Fruit fly (Drosophila melanogaster): ENCODE data around the gene HDAC11.

HDAC11 gene

dm6 chr3R:24894419-24895206, 38.6 kb upstream of the HDAC11 start, which contains the start of the genes CG31121 and CG11069 (continued):
- no peak for TF ChIP-seq twi (tag; optimal IDR thresholded peaks at IDR 0.05)
- TF ChIP-seq Mes4 (GFP tag; optimal IDR thresholded peaks at IDR 0.05): no peak
- peak; percentile 67 for TF ChIP-seq ftz-f1 (GFP tag; optimal IDR thresholded peaks at IDR 0.05)
- TF ChIP-seq CG10274 (GFP tag; optimal IDR thresholded peaks at IDR 0.05): no peak
- TF ChIP-seq CG9932 (GFP tag; IDR thresholded peaks at IDR 0.05): no peak
- peak; percentile 31 for TF ChIP-seq Elba2 (GFP tag; optimal IDR thresholded peaks at IDR 0.05)
- TF ChIP-seq seq (GFP tag; IDR thresholded peaks at IDR 0.05): 0 out of 2 replicates have a peak, but pooled peaks have one; percentile 14
- no peak for TF ChIP-seq CG14965 (GFP tag; optimal IDR thresholded peaks at IDR 0.05; ENCODE audit: borderline replicate concordance)
- no peak for TF ChIP-seq stc (GFP tag; IDR thresholded peaks at IDR 0.05)
- TF ChIP-seq gem (tag; optimal IDR thresholded peaks at IDR 0.05): no peak
- no peak for TF ChIP-seq CG12104 (GFP tag; optimal IDR thresholded peaks at IDR 0.05)
- TF ChIP-seq nmo (GFP tag; optimal IDR thresholded peaks at IDR 0.05): no peak
- TF ChIP-seq Blimp-1 (GFP tag; optimal IDR thresholded peaks at IDR 0.05): no peak
- TF ChIP-seq CG34224 (GFP tag; IDR thresholded peaks at IDR 0.05; ENCODE audit: partially characterized antibody): no peak
- no peak for TF ChIP-seq CG10654 (GFP tag; optimal IDR thresholded peaks at IDR 0.05)
- peak; percentile 58 for TF ChIP-seq sqz (GFP tag; optimal IDR thresholded peaks at IDR 0.05)
- no peak for TF ChIP-seq Adf1 (GFP tag; IDR thresholded peaks at IDR 0.05)
- TF ChIP-seq dan (GFP tag; IDR thresholded peaks at IDR 0.05): no peak
- no peak for TF ChIP-seq CG4854 (GFP tag; optimal IDR thresholded peaks at IDR 0.05)
- no peak for TF ChIP-seq CG15514 (GFP tag; optimal IDR thresholded peaks at IDR 0.05)
- no peak for TF ChIP-seq zfh2 (GFP tag; optimal IDR thresholded peaks at IDR 0.05)
- TF ChIP-seq CG3847 (GFP tag; IDR thresholded peaks at IDR 0.05): no peak
- no peak for TF ChIP-seq Stat92E (GFP tag; optimal IDR thresholded peaks at IDR 0.05)
- no peak for TF ChIP-seq Atf6 (GFP tag; IDR thresholded peaks at IDR 0.05)
- TF ChIP-seq CG15601 (tag; optimal IDR thresholded peaks at IDR 0.05): no peak
- peak; percentile 61 for TF ChIP-seq phol (tag; optimal IDR thresholded peaks at IDR 0.05)
- TF ChIP-seq pb (GFP tag; optimal IDR thresholded peaks at IDR 0.05): no peak
- TF ChIP-seq Dbx (GFP tag; IDR thresholded peaks at IDR 0.05): no peak
- TF ChIP-seq Doc3 (GFP tag; IDR thresholded peaks at IDR 0.05; ENCODE audit: partially characterized antibody): no peak
- no peak for TF ChIP-seq gfzf (GFP tag; optimal IDR thresholded peaks at IDR 0.05)
- TF ChIP-seq peb (GFP tag; IDR thresholded peaks at IDR 0.05): no peak
- TF ChIP-seq CG4404 (GFP tag; IDR thresholded peaks at IDR 0.05): no peak
- TF ChIP-seq CG18764 (GFP tag; optimal IDR thresholded peaks at IDR 0.05): no peak
- no peak for TF ChIP-seq GATAe (GFP tag; conservative IDR thresholded peaks at IDR 0.05)
- TF ChIP-seq tup (GFP tag; optimal IDR thresholded peaks at IDR 0.05): no peak
- TF ChIP-seq NC2β (GFP tag; optimal IDR thresholded peaks at IDR 0.05): no peak
- no peak for TF ChIP-seq tin (GFP tag; optimal IDR thresholded peaks at IDR 0.05)
- TF ChIP-seq slbo (GFP tag; IDR thresholded peaks at IDR 0.05): 0 out of 2 replicates have a peak, but pooled peaks have one; percentile 23
- no peak for TF ChIP-seq CG10565 (GFP tag; optimal IDR thresholded peaks at IDR 0.05)
- TF ChIP-seq CG34422 (GFP tag; IDR thresholded peaks at IDR 0.05): 0 out of 3 replicates have a peak, but pooled peaks have one; percentile 9
- TF ChIP-seq CG3407 (GFP tag; optimal IDR thresholded peaks at IDR 0.05): no peak
- no peak for TF ChIP-seq CG3281 (GFP tag; optimal IDR thresholded peaks at IDR 0.05)
- no peak for TF ChIP-seq HLH4C (GFP tag; IDR thresholded peaks at IDR 0.05; ENCODE audit: partially characterized antibody)
- no peak for TF ChIP-seq Mrtf (GFP tag; IDR thresholded peaks at IDR 0.05)
- no peak for TF ChIP-seq HHEX (GFP tag; optimal IDR thresholded peaks at IDR 0.05)
- no peak for TF ChIP-seq CG10209 (GFP tag; optimal IDR thresholded peaks at IDR 0.05)
- TF ChIP-seq pho (GFP tag; optimal IDR thresholded peaks at IDR 0.05): no peak
- no peak for TF ChIP-seq CG13296 (GFP tag; optimal IDR thresholded peaks at IDR 0.05)
- no peak for TF ChIP-seq Taf1 (GFP tag; IDR thresholded peaks at IDR 0.05)
